Worm (Caenorhabditis elegans) whole organism, L4 larva: ENCODE measurements around the gene F34D6.1.
A peak's percentile ranks its signal among the peaks of the same experiment; 100 is the strongest.
"Not testable (repeated sequence)": the region's sequence is repeated elsewhere in the genome, so short reads cannot be mapped to it uniquely, and the experiment has no call there.

Experiments used
- D1046.2 ChIP-seq: fragments of 200-800 bp; sonication (Bioruptor generic); IDR thresholded peaks from 2 replicates; pipeline ENCODE4 v1.3.6; 2022; ENCODE audit warnings: missing genetic modification characterization, missing compliant biosample characterization
- F37D6.2 ChIP-seq: sonication (generic microtip); optimal IDR thresholded peaks from 2 replicates; lab custom pipeline; 2016; ENCODE audit warnings: mild to moderate bottlenecking, missing genetic modification characterization, missing compliant biosample characterization
- F44E2.7 ChIP-seq: fragments of 200-800 bp; sonication (Bioruptor generic); IDR thresholded peaks from 2 replicates; pipeline ENCODE4 v2.1.2; 2022; ENCODE audit warnings: missing genetic modification characterization, missing compliant biosample characterization
- F49E8.2 ChIP-seq: sonication (generic microtip); optimal IDR thresholded peaks from 2 replicates; lab custom pipeline; 2016; ENCODE audit warnings: missing compliant biosample characterization, mild to moderate bottlenecking, missing genetic modification characterization, borderline replicate concordance
- R02D3.7 ChIP-seq: fragments of 150-350 bp; sonication (generic microtip); optimal IDR thresholded peaks from 3 replicates; lab custom pipeline; 2014; ENCODE audit warnings: missing biosample characterization, missing genetic modification characterization
- ceh-28 ChIP-seq: fragments of 150-350 bp; optimal IDR thresholded peaks from 2 replicates; lab custom pipeline; 2014; ENCODE audit warnings: missing biosample characterization, missing genetic modification reagents, missing genetic modification characterization
- ceh-62 ChIP-seq: sonication (generic microtip); optimal IDR thresholded peaks from 2 replicates; lab custom pipeline; 2017; ENCODE audit warnings: missing biosample characterization, missing genetic modification characterization
- cey-2 ChIP-seq: sonication (generic microtip); optimal IDR thresholded peaks from 3 replicates; lab custom pipeline; 2017; ENCODE audit warnings: missing genetic modification characterization, mild to moderate bottlenecking, missing compliant biosample characterization, antibody characterized with exemption, borderline replicate concordance; ENCODE audit not compliant: insufficient read depth
- ctbp-1 ChIP-seq: fragments of 200-800 bp; sonication (Bioruptor generic); IDR thresholded peaks from 2 replicates; pipeline ENCODE4 v1.3.6; 2022; ENCODE audit warnings: missing genetic modification reagents, missing genetic modification characterization, missing compliant biosample characterization
- daf-12 ChIP-seq: fragments of 150-350 bp; optimal IDR thresholded peaks from 2 replicates; lab custom pipeline; 2014; ENCODE audit warnings: missing biosample characterization, missing genetic modification reagents, missing genetic modification characterization
- daf-19 ChIP-seq: fragments of 200-800 bp; sonication (Bioruptor generic); conservative IDR thresholded peaks from 2 replicates; pipeline ENCODE4 v1.3.6; 2022; ENCODE audit warnings: missing genetic modification characterization, missing compliant biosample characterization
- daf-8 ChIP-seq: fragments of 200-800 bp; sonication (Bioruptor generic); IDR thresholded peaks from 2 replicates; pipeline ENCODE4 v1.3.6; 2022; ENCODE audit warnings: missing genetic modification characterization, missing compliant biosample characterization
- dmd-9 ChIP-seq: fragments of 200-800 bp; sonication (Bioruptor generic); IDR thresholded peaks from 2 replicates; pipeline ENCODE4 v1.3.6; 2022; ENCODE audit warnings: missing genetic modification reagents, missing genetic modification characterization, missing compliant biosample characterization
- dpl-1 ChIP-seq: fragments of 150-350 bp; optimal IDR thresholded peaks from 2 replicates; lab custom pipeline; 2014; ENCODE audit warnings: missing biosample characterization, missing genetic modification reagents, missing genetic modification characterization
- dve-1 ChIP-seq: sonication (generic microtip); optimal IDR thresholded peaks from 2 replicates; lab custom pipeline; 2017; ENCODE audit warnings: antibody characterized with exemption, mild to moderate bottlenecking, missing genetic modification characterization, missing compliant biosample characterization; ENCODE audit not compliant: insufficient read depth
- fkh-10 ChIP-seq: fragments of 150-350 bp; optimal IDR thresholded peaks from 2 replicates; lab custom pipeline; 2014; ENCODE audit warnings: missing biosample characterization, missing genetic modification reagents, missing genetic modification characterization
- gei-8 ChIP-seq: fragments of 200-800 bp; sonication (Bioruptor generic); optimal IDR thresholded peaks from 2 replicates; lab custom pipeline; 2018; ENCODE audit warnings: mild to moderate bottlenecking, missing genetic modification characterization, missing compliant biosample characterization
- hlh-11 ChIP-seq: fragments of 200-800 bp; sonication (Bioruptor generic); optimal IDR thresholded peaks from 2 replicates; lab custom pipeline; 2018; ENCODE audit warnings: mild to moderate bottlenecking, missing genetic modification characterization, missing compliant biosample characterization
- hlh-30 ChIP-seq: sonication (generic microtip); optimal IDR thresholded peaks from 2 replicates; lab custom pipeline; 2017; ENCODE audit warnings: antibody characterized with exemption, mild to moderate bottlenecking, missing genetic modification characterization, missing compliant biosample characterization; ENCODE audit not compliant: insufficient read depth
- lim-7 ChIP-seq: fragments of 200-800 bp; sonication (Bioruptor generic); IDR thresholded peaks from 2 replicates; pipeline ENCODE4 v1.3.6; 2022; ENCODE audit warnings: missing genetic modification characterization, missing compliant biosample characterization
- lin-15B ChIP-seq: fragments of 150-350 bp; sonication (generic microtip); optimal IDR thresholded peaks from 3 replicates; lab custom pipeline; 2014; ENCODE audit warnings: missing biosample characterization, missing genetic modification characterization
- lin-38 ChIP-seq: fragments of 200-800 bp; sonication (Bioruptor generic); IDR thresholded peaks from 2 replicates; pipeline ENCODE4 v1.3.6; 2022; ENCODE audit warnings: missing genetic modification reagents, missing genetic modification characterization, missing compliant biosample characterization
- mxl-3 ChIP-seq: fragments of 200-800 bp; sonication (Bioruptor generic); optimal IDR thresholded peaks from 2 replicates; lab custom pipeline; 2018; ENCODE audit warnings: mild to moderate bottlenecking, missing genetic modification characterization, missing compliant biosample characterization
- nhr-102 ChIP-seq: sonication (generic microtip); optimal IDR thresholded peaks from 2 replicates; lab custom pipeline; 2016; ENCODE audit warnings: mild to moderate bottlenecking, missing genetic modification characterization, moderate library complexity, missing compliant biosample characterization
- nhr-111 ChIP-seq: fragments of 200-800 bp; sonication (Bioruptor generic); optimal IDR thresholded peaks from 2 replicates; lab custom pipeline; 2018; ENCODE audit warnings: mild to moderate bottlenecking, missing genetic modification characterization, missing compliant biosample characterization
- nhr-237 ChIP-seq: sonication (generic microtip); optimal IDR thresholded peaks from 2 replicates; lab custom pipeline; 2017; ENCODE audit warnings: missing biosample characterization, missing genetic modification characterization
- nhr-48 ChIP-seq: sonication (generic microtip); optimal IDR thresholded peaks from 2 replicates; lab custom pipeline; 2016; ENCODE audit warnings: mild to moderate bottlenecking, missing genetic modification characterization, missing compliant biosample characterization
- nhr-76 ChIP-seq: fragments of 150-350 bp; optimal IDR thresholded peaks from 2 replicates; lab custom pipeline; 2014; ENCODE audit warnings: missing biosample characterization, missing genetic modification characterization
- saeg-2 ChIP-seq: fragments of 200-800 bp; sonication (Bioruptor generic); IDR thresholded peaks from 2 replicates; pipeline ENCODE4 v1.3.6; 2022; ENCODE audit warnings: missing genetic modification reagents, missing genetic modification characterization, missing compliant biosample characterization
- set-16 ChIP-seq: fragments of 200-800 bp; sonication (Bioruptor generic); IDR thresholded peaks from 2 replicates; pipeline ENCODE4 v1.3.6; 2022; ENCODE audit warnings: missing genetic modification reagents, missing genetic modification characterization, missing compliant biosample characterization
- skn-1 ChIP-seq: fragments of 150-350 bp; optimal IDR thresholded peaks from 2 replicates; lab custom pipeline; 2014; ENCODE audit warnings: missing biosample characterization, missing genetic modification characterization
- snpc-1.2 ChIP-seq: fragments of 200-800 bp; sonication (Bioruptor generic); IDR thresholded peaks from 2 replicates; pipeline ENCODE4 v1.3.6; 2022; ENCODE audit warnings: missing genetic modification reagents, missing genetic modification characterization, missing compliant biosample characterization
- tag-97 ChIP-seq: fragments of 200-800 bp; sonication (Bioruptor generic); IDR thresholded peaks from 2 replicates; pipeline ENCODE4 v1.3.6; 2022; ENCODE audit warnings: missing genetic modification characterization, missing compliant biosample characterization
- tra-1 ChIP-seq: fragments of 200-800 bp; sonication (Bioruptor generic); IDR thresholded peaks from 2 replicates; pipeline ENCODE4 v1.3.6; 2022; ENCODE audit warnings: missing genetic modification reagents, missing genetic modification characterization, missing compliant biosample characterization
- zfp-2 ChIP-seq: sonication (generic microtip); optimal IDR thresholded peaks from 2 replicates; lab custom pipeline; 2016; ENCODE audit warnings: mild to moderate bottlenecking, missing genetic modification characterization, missing compliant biosample characterization
- zip-11 ChIP-seq: fragments of 200-800 bp; sonication (Bioruptor generic); IDR thresholded peaks from 2 replicates; pipeline ENCODE4 v1.3.6; 2022; ENCODE audit warnings: missing genetic modification characterization, missing compliant biosample characterization
- zip-2 ChIP-seq: fragments of 150-350 bp; optimal IDR thresholded peaks from 2 replicates; lab custom pipeline; 2014; ENCODE audit warnings: missing biosample characterization, missing genetic modification characterization
- ztf-11 ChIP-seq: fragments of 150-350 bp; optimal IDR thresholded peaks from 2 replicates; lab custom pipeline; 2014; ENCODE audit warnings: missing biosample characterization, missing genetic modification characterization
- ztf-7 ChIP-seq: fragments of 150-350 bp; optimal IDR thresholded peaks from 2 replicates; lab custom pipeline; 2014; ENCODE audit warnings: missing biosample characterization, missing genetic modification characterization

F34D6.1 gene

DNA sequence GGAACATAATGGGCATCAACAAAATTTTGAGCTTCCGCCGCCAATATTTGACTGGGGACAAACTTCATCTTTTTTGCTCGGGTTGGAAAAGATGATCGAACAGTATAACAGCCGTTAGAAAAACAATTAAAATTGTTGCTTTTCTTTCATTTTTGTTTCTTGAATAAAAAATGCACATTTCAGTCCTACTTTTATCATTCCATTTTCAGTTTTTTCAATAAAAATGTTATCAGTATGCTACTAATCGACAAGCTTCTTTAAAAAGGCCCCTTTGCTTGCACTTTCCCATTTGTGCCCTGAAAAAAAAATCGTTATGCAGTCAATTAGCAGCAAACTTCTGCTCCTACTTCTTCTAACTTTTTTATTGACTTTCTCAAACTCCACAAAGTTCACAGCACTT, 39.2 kb downstream of the F34D6.1 start, which contains the start of gene F22E5.7:
Gene F22E5.7 (plus strand): TSS at position 301 of the 400 bp plus-strand sequence.
- TF ChIP-seq nhr-237 (tag; lab: Kevin White, UChicago) (no peak), dve-1 (tag; lab: Kevin White, UChicago) (no peak), fkh-10 (no peak), mxl-3 (GFP tag; lab: Kevin White, UChicago) (no peak), lin-15B (tag; lab: Kevin White, UChicago) (no peak), tra-1 (GFP tag; lab: Robert Waterston, UW) (no peak), dmd-9 (GFP tag; lab: Robert Waterston, UW) (no peak), nhr-76 (tag; lab: Kevin White, UChicago) (no peak), saeg-2 (GFP tag; lab: Robert Waterston, UW) (no peak), zip-11 (GFP tag; lab: Robert Waterston, UW) (no peak), skn-1 (tag; lab: Kevin White, UChicago) (no peak), hlh-30 (tag; lab: Kevin White, UChicago) (no peak), D1046.2 (GFP tag; lab: Robert Waterston, UW) (no peak), snpc-1.2 (GFP tag; lab: Robert Waterston, UW) (no peak), tag-97 (GFP tag; lab: Robert Waterston, UW) (no peak), zip-2 (tag; lab: Kevin White, UChicago) (no peak)

DNA sequence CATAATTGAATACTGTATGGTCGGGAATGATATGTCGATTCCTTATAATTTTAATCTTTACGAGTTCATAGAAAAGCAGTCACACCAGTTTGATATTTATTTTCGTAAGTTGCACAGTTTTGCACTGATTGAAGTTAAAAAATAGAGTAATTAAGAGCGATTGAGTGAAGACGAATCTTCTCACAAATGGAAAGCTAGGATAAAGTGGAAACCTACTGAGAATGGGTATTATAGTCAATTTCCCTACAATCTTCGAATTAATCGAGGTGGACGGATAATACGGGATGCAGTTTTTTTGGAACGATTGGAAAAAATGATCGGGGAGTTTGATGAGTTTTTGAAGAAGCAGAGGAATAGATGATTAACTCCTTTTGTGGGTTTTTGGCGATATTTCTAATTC, 40.0 kb downstream of the F34D6.1 start, which contains the start of gene F22E5.23:
Gene F22E5.23 (plus strand): TSS at position 301 of the 400 bp plus-strand sequence.
- no peak for TF ChIP-seq ztf-11 (tag; lab: Kevin White, UChicago)

DNA sequence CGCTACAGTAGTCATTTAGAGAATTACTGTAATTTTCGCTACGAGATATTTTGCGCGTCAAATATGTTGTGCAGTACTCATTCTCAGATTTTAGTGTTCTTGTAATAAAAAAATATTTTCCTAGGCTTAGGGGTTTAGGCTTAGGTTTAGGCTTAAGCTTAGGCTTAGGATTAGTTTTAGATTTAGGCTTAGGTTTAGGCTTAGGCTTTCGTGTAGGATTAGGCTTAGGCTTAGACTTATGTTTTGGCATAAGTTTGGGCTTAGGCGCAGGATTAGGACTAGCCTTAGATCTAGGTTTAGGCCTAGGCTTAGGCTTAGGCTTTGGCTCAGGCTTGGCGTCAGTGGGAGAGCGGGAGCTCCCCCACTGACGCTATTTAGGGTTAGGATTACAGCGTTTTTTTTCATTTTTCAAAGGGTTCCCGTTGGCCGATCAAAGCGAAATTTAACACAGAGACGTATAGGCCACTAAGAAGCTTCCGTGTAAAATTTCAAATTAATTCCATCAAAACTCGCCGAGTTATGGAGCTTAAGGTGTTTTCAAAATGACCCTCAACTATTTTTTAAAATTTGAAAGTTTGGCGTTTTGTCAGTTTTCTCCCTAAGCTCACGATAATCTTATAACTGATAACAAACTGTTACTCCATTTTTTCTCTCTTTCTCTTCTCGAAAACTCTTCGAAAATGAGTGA, 41.5 kb downstream of the F34D6.1 start, which contains the start of gene F22E5.8:
Gene F22E5.8 (plus strand): TSS at position 638 of the 688 bp plus-strand sequence.
- not testable (repeated sequence) for TF ChIP-seq daf-12 (tag; lab: Kevin White, UChicago); F37D6.2 (tag; lab: Kevin White, UChicago); ctbp-1 (GFP tag; lab: Robert Waterston, UW)

DNA sequence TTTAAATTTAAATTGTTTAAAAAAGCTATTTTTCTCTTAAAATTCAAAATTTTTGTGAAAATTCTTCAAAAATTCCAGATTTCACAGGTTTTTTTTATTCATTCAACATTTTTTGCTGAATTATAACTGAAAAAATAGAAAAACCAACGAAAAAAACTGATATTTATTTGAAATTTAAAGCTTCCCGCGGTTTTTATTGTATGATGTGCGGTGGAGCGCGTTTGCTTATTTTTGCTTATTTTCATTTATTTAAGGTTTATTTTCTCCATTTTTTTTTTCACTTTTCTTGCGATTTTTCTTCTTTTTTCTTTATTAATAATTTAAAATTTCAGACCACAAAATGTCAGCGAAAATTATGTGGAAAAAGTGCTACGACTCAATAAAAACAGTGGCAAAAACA, 43.0 kb downstream of the F34D6.1 start, which contains the start of gene F22E5.9:
Gene F22E5.9 (plus strand): TSS at position 327 of the 400 bp plus-strand sequence.
- peak; percentile 86 for TF ChIP-seq dpl-1 (GFP tag; lab: Kevin White, UChicago)
- no peak for TF ChIP-seq F44E2.7
- no peak for TF ChIP-seq zfp-2 (tag; lab: Kevin White, UChicago)
- peak; percentile 89 for TF ChIP-seq lin-38
- TF ChIP-seq, all 104 proteins: peak for 2

DNA sequence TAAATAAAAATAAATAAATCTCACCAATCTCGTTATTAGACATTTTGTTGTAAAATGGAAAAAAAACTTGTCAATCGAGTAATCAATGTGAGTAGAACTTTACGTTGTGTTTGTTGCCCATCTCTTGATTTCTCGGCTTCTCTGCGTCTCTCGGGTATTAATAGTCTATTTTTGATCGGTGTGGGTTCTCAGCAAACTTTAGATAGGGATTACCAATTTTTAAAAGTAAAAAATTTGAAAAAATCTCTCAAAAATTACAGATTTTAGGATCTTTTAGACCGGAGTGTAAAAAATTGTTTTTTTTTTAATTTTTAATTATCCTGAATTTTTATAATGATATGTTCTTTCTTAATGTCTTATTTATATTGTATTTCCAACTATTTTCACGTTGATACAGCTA, 43.7 kb downstream of the F34D6.1 start, which contains the start of gene F22E5.21:
Gene F22E5.21 (minus strand): TSS at position 101 of the 400 bp plus-strand sequence.
- TF ChIP-seq ceh-28 = no peak
- TF ChIP-seq R02D3.7 (tag; lab: Kevin White, UChicago) = no peak
- TF ChIP-seq daf-8 (GFP tag; lab: Robert Waterston, UW) = no peak
- TF ChIP-seq skn-1 (tag; lab: Kevin White, UChicago) = no peak
- TF ChIP-seq gei-8 = no peak
- TF ChIP-seq daf-12 (tag; lab: Kevin White, UChicago) = no peak
- TF ChIP-seq ctbp-1 (GFP tag; lab: Robert Waterston, UW) = no peak
- TF ChIP-seq F44E2.7 = no peak
- no peak for TF ChIP-seq ceh-62 (tag; lab: Kevin White, UChicago)
- no peak for TF ChIP-seq lim-7 (GFP tag; lab: Robert Waterston, UW)
- TF ChIP-seq hlh-11 = no peak
- no peak for TF ChIP-seq ztf-7 (tag; lab: Kevin White, UChicago)
- no peak for TF ChIP-seq set-16 (GFP tag; lab: Robert Waterston, UW)
- no peak for TF ChIP-seq nhr-48 (tag; lab: Kevin White, UChicago)
- no peak for TF ChIP-seq daf-19 (GFP tag; lab: Robert Waterston, UW)
- TF ChIP-seq nhr-111 (GFP tag; lab: Kevin White, UChicago) = no peak
- TF ChIP-seq nhr-102 (tag; lab: Kevin White, UChicago) = no peak
- TF ChIP-seq F49E8.2 = no peak
- no peak for TF ChIP-seq cey-2 (tag; lab: Kevin White, UChicago)
